Worm (Caenorhabditis elegans) whole organism, midembryonic: Measurements from ENCODE around the gene chmp-7.

Experiments
- T22C8.4 ChIP-seq: fragments of 200-800 bp; sonication (Bioruptor generic); IDR thresholded peaks from 2 replicates; pipeline ENCODE4 v1.3.6; 2022; ENCODE audit warnings: missing genetic modification characterization, missing compliant biosample characterization
- cog-1 ChIP-seq: sonication (generic microtip); optimal IDR thresholded peaks from 2 replicates; lab custom pipeline; 2016; ENCODE audit warnings: missing genetic modification characterization, missing compliant biosample characterization
- flt-1 ChIP-seq: fragments of 200-800 bp; sonication (Bioruptor generic); IDR thresholded peaks from 2 replicates; pipeline ENCODE4 v1.3.6; 2022; ENCODE audit warnings: missing genetic modification characterization, missing compliant biosample characterization
- med-1 ChIP-seq: sonication (generic microtip); optimal IDR thresholded peaks from 2 replicates; lab custom pipeline; 2017; ENCODE audit warnings: missing genetic modification characterization, mild to moderate bottlenecking, missing compliant biosample characterization, antibody characterized with exemption, missing genetic modification reagents; ENCODE audit not compliant: insufficient read depth
- tab-1 ChIP-seq: fragments of 200-800 bp; sonication (Bioruptor generic); IDR thresholded peaks from 2 replicates; pipeline ENCODE4 v1.3.6; 2022; ENCODE audit warnings: missing genetic modification characterization, missing compliant biosample characterization
- ztf-23 ChIP-seq: fragments of 200-800 bp; sonication (Bioruptor generic); IDR thresholded peaks from 2 replicates; pipeline ENCODE4 v1.3.6; 2022; ENCODE audit warnings: missing genetic modification reagents, missing genetic modification characterization, missing compliant biosample characterization
- ztf-29 ChIP-seq: fragments of 200-800 bp; sonication (Bioruptor generic); IDR thresholded peaks from 2 replicates; pipeline ENCODE4 v1.3.6; 2022; ENCODE audit warnings: missing genetic modification reagents, missing genetic modification characterization, missing compliant biosample characterization

ce11 chrII:9038201-9038600 is 16.6 kb upstream of the chmp-7 start, which contains the start of gene gcs-1:
- TF ChIP-seq ztf-23 (no peak), tab-1 (no peak), cog-1 (tag; lab: Kevin White, UChicago) (no peak), T22C8.4 (GFP tag; lab: Robert Waterston, UW) (no peak), flt-1 (GFP tag; lab: Robert Waterston, UW) (no peak), med-1 (GFP tag; lab: Kevin White, UChicago) (no peak), ztf-29 (GFP tag; lab: Robert Waterston, UW) (no peak)
